Worm (Caenorhabditis elegans) whole organism, L1 larva: ENCODE results near the gene lys-2.

Experiments
- C16A3.4 ChIP-seq: fragments of 150-350 bp; optimal IDR thresholded peaks from 2 replicates; lab custom pipeline; 2014; ENCODE audit warnings: missing biosample characterization, missing genetic modification characterization
- ama-1 ChIP-seq: fragments of 150-350 bp; optimal IDR thresholded peaks from 2 replicates; lab custom pipeline; 2014
- blmp-1 ChIP-seq: fragments of 150-350 bp; optimal IDR thresholded peaks from 2 replicates; lab custom pipeline; 2014; ENCODE audit warnings: missing biosample characterization, missing genetic modification characterization
- ceh-82 ChIP-seq, 3 experiments: fragments of 150-350 bp in 1 of 3; sonication (generic microtip) in 2 of 3; optimal IDR thresholded peaks; 2 replicates each; lab custom pipeline; 2014 to 2017; ENCODE audit warnings: missing biosample characterization in 3 of 3, missing genetic modification characterization in 3 of 3
- ceh-90 ChIP-seq: sonication (generic microtip); optimal IDR thresholded peaks from 2 replicates; lab custom pipeline; 2016; ENCODE audit warnings: missing genetic modification characterization, missing compliant biosample characterization
- dsc-1 ChIP-seq: sonication (generic microtip); optimal IDR thresholded peaks from 2 replicates; lab custom pipeline; 2016; ENCODE audit warnings: mild to moderate bottlenecking, missing genetic modification characterization, missing compliant biosample characterization
- efl-1 ChIP-seq, 4 experiments: fragments of 150-350 bp; optimal IDR thresholded peaks in 3 of 4; peaks in 1 of 4; 1 replicate in 1 of 4; 2 replicates in 3 of 4; lab custom pipeline; 2014; ENCODE audit warnings: missing biosample characterization in 2 of 4, missing genetic modification characterization in 2 of 4, missing genetic modification reagents in 2 of 4
- elt-2 ChIP-seq: sonication (generic microtip); optimal IDR thresholded peaks from 2 replicates; lab custom pipeline; 2016; ENCODE audit warnings: missing genetic modification characterization, mild to moderate bottlenecking, inconsistent platforms, missing compliant biosample characterization, missing genetic modification reagents
- ets-5 ChIP-seq: fragments of 200-800 bp; sonication (Bioruptor generic); IDR thresholded peaks from 2 replicates; pipeline ENCODE4 v1.3.6; 2022; ENCODE audit warnings: missing genetic modification characterization, missing compliant biosample characterization
- fkh-10 ChIP-seq: sonication (generic microtip); optimal IDR thresholded peaks from 2 replicates; lab custom pipeline; 2017; ENCODE audit warnings: missing biosample characterization, missing genetic modification reagents, missing genetic modification characterization
- grh-1 ChIP-seq: fragments of 200-800 bp; sonication (Bioruptor generic); IDR thresholded peaks from 2 replicates; pipeline ENCODE4 v1.3.6; 2022; ENCODE audit warnings: missing genetic modification reagents, missing genetic modification characterization, missing compliant biosample characterization
- hlh-17 ChIP-seq: fragments of 200-800 bp; sonication (Bioruptor generic); optimal IDR thresholded peaks from 2 replicates; lab custom pipeline; 2018; ENCODE audit warnings: missing genetic modification characterization, mild to moderate bottlenecking, missing compliant biosample characterization, moderate library complexity, borderline replicate concordance
- hlh-4 ChIP-seq: sonication (generic microtip); optimal IDR thresholded peaks from 2 replicates; lab custom pipeline; 2016; ENCODE audit warnings: mild to moderate bottlenecking, missing genetic modification characterization, missing compliant biosample characterization
- isw-1 ChIP-seq: fragments of 200-800 bp; sonication (Bioruptor generic); IDR thresholded peaks from 2 replicates; pipeline ENCODE4 v1.3.6; 2022; ENCODE audit warnings: missing genetic modification characterization, missing compliant biosample characterization
- lin-13 ChIP-seq: fragments of 150-350 bp; optimal IDR thresholded peaks from 2 replicates; lab custom pipeline; 2014; ENCODE audit warnings: missing biosample characterization, missing genetic modification reagents, missing genetic modification characterization
- lin-14 ChIP-seq: fragments of 200-800 bp; sonication (Bioruptor generic); optimal IDR thresholded peaks from 2 replicates; lab custom pipeline; 2018; ENCODE audit warnings: mild to moderate bottlenecking, missing genetic modification characterization, moderate library complexity, missing compliant biosample characterization
- lin-35 ChIP-seq, 2 experiments: fragments of 150-350 bp; optimal IDR thresholded peaks; 2 replicates each; lab custom pipeline; 2014; ENCODE audit warnings: missing biosample characterization in 2 of 2, missing genetic modification characterization in 2 of 2, missing genetic modification reagents in 2 of 2
- lir-3 ChIP-seq: sonication (generic microtip); optimal IDR thresholded peaks from 2 replicates; lab custom pipeline; 2016; ENCODE audit warnings: mild to moderate bottlenecking, missing genetic modification characterization, moderate library complexity, missing compliant biosample characterization; ENCODE audit not compliant: poor library complexity
- lsy-2 ChIP-seq, 2 experiments: fragments of 150-350 bp; optimal IDR thresholded peaks; 2 replicates each; lab custom pipeline; 2014; ENCODE audit warnings: missing biosample characterization in 2 of 2, missing genetic modification characterization in 2 of 2
- mdl-1 ChIP-seq, 2 experiments: fragments of 150-350 bp; optimal IDR thresholded peaks; 2 replicates each; lab custom pipeline; 2014 to 2017; ENCODE audit warnings: missing biosample characterization in 2 of 2, missing genetic modification characterization in 2 of 2, inconsistent platforms in 1 of 2
- mef-2 ChIP-seq: fragments of 150-350 bp; optimal IDR thresholded peaks from 2 replicates; lab custom pipeline; 2014; ENCODE audit warnings: missing biosample characterization, missing genetic modification characterization
- nhr-20 ChIP-seq: sonication (generic microtip); optimal IDR thresholded peaks from 2 replicates; lab custom pipeline; 2016; ENCODE audit warnings: mild to moderate bottlenecking, missing genetic modification characterization, missing compliant biosample characterization
- nhr-28 ChIP-seq: fragments of 150-350 bp; optimal IDR thresholded peaks from 2 replicates; lab custom pipeline; 2014; ENCODE audit warnings: missing biosample characterization, missing genetic modification characterization
- nhr-47 ChIP-seq: sonication (generic microtip); optimal IDR thresholded peaks from 2 replicates; lab custom pipeline; 2016; ENCODE audit warnings: mild to moderate bottlenecking, missing genetic modification characterization, moderate library complexity, missing compliant biosample characterization
- nhr-90 ChIP-seq: sonication (generic microtip); optimal IDR thresholded peaks from 2 replicates; lab custom pipeline; 2016; ENCODE audit warnings: mild to moderate bottlenecking, missing genetic modification characterization, missing compliant biosample characterization; ENCODE audit not compliant: poor library complexity
- rnt-1 ChIP-seq: sonication (generic microtip); optimal IDR thresholded peaks from 2 replicates; lab custom pipeline; 2016; ENCODE audit warnings: mild to moderate bottlenecking, missing genetic modification characterization, moderate library complexity, missing compliant biosample characterization
- skn-1 ChIP-seq: fragments of 150-350 bp; optimal IDR thresholded peaks from 2 replicates; lab custom pipeline; 2014; ENCODE audit warnings: missing biosample characterization, missing genetic modification characterization
- snu-23 ChIP-seq: sonication (generic microtip); optimal IDR thresholded peaks from 2 replicates; lab custom pipeline; 2016; ENCODE audit warnings: missing genetic modification characterization, missing compliant biosample characterization
- swsn-7 ChIP-seq: sonication (generic microtip); optimal IDR thresholded peaks from 2 replicates; lab custom pipeline; 2016; ENCODE audit warnings: missing genetic modification characterization, missing compliant biosample characterization
- unc-130 ChIP-seq: fragments of 150-350 bp; optimal IDR thresholded peaks from 2 replicates; lab custom pipeline; 2017; ENCODE audit warnings: missing biosample characterization, missing genetic modification characterization, inconsistent platforms
- unc-62 ChIP-seq: fragments of 150-350 bp; optimal IDR thresholded peaks from 2 replicates; lab custom pipeline; 2014; ENCODE audit warnings: missing biosample characterization, missing genetic modification reagents, missing genetic modification characterization
- unc-86 ChIP-seq: sonication (generic microtip); optimal IDR thresholded peaks from 2 replicates; lab custom pipeline; 2016; ENCODE audit warnings: missing genetic modification characterization, missing compliant biosample characterization
- unc-98 ChIP-seq: fragments of 200-800 bp; sonication (Bioruptor generic); IDR thresholded peaks from 2 replicates; pipeline ENCODE4 v1.3.6; 2022; ENCODE audit warnings: missing genetic modification characterization, missing compliant biosample characterization
- vab-15 ChIP-seq: sonication (generic microtip); optimal IDR thresholded peaks from 2 replicates; lab custom pipeline; 2017; ENCODE audit warnings: missing genotype, mild to moderate bottlenecking, missing genetic modification characterization, missing compliant biosample characterization
- zip-4 ChIP-seq: fragments of 200-800 bp; sonication (Bioruptor generic); optimal IDR thresholded peaks from 2 replicates; lab custom pipeline; 2018; ENCODE audit warnings: mild to moderate bottlenecking, missing genetic modification characterization, moderate library complexity, missing compliant biosample characterization
- ztf-11 ChIP-seq, 2 experiments: sonication (generic microtip); optimal IDR thresholded peaks; 2 replicates each; lab custom pipeline; 2016 to 2017; ENCODE audit warnings: missing genetic modification characterization in 2 of 2, missing biosample characterization in 1 of 2, missing compliant biosample characterization in 1 of 2

The lys-2 gene

ce11 chrV:10260460-10260859 lies 20.8 kb downstream of the lys-2 start, which contains the start of gene sri-18:
Gene sri-18 (minus strand): TSS chrV:10260560.
- TF ChIP-seq snu-23 (GFP tag; lab: Kevin White, UChicago) (no peak), lir-3 (tag; lab: Kevin White, UChicago) (no peak), lsy-2 (tag; optimal IDR thresholded peaks at IDR 0.05; lab: Kevin White, UChicago) (no peak), mef-2 (tag; lab: Kevin White, UChicago) (no peak), vab-15 (tag; lab: Kevin White, UChicago) (no peak), nhr-28 (no peak), grh-1 (GFP tag; lab: Robert Waterston, UW) (no peak)
- TF ChIP-seq, all 84 proteins: peak for 0

ce11 chrV:10256050-10256449 lies 25.2 kb downstream of the lys-2 start, which contains the start of gene nhr-232:
Gene nhr-232 (plus strand): TSS chrV:10256170.
- no peak for TF ChIP-seq ets-5
- TF ChIP-seq elt-2 (tag; lab: Kevin White, UChicago) = peak; percentile 70
- peak; percentile 17 for TF ChIP-seq lin-14 (GFP tag; lab: Kevin White, UChicago)
- TF ChIP-seq rnt-1 (tag; lab: Kevin White, UChicago) = no peak
- no peak for TF ChIP-seq nhr-47 (tag; lab: Kevin White, UChicago)
- TF ChIP-seq efl-1 (optimal IDR thresholded peaks at IDR 0.05; lab: Kevin White, UChicago) = no peak
- TF ChIP-seq efl-1 (GFP tag; optimal IDR thresholded peaks at IDR 0.05 in 1 of 2; lab: Kevin White, UChicago) = peak in 1 of 2 experiments; percentile 39
- peak in 1 of 2 experiments; percentile 32 for TF ChIP-seq lin-35 (GFP tag; optimal IDR thresholded peaks at IDR 0.05; lab: Kevin White, UChicago)

ce11 chrV:10255005-10255472 lies 26.2 kb downstream of the lys-2 start, which contains the start of gene rop-1:
Gene rop-1 (minus strand): TSS chrV:10255055.
- TF ChIP-seq efl-1 (optimal IDR thresholded peaks at IDR 0.05; lab: Kevin White, UChicago) (peak in 1 of 2 experiments; percentile 26), efl-1 (GFP tag; optimal IDR thresholded peaks at IDR 0.05 in 1 of 2; lab: Kevin White, UChicago) (peak in 1 of 2 experiments; percentile 4), dsc-1 (tag; lab: Kevin White, UChicago) (no peak), lin-14 (GFP tag; lab: Kevin White, UChicago) (peak; percentile 35), blmp-1 (tag; lab: Kevin White, UChicago) (peak; percentile 89), ceh-90 (no peak), swsn-7 (tag; lab: Kevin White, UChicago) (no peak), nhr-20 (tag; lab: Kevin White, UChicago) (peak; percentile 10), unc-86 (tag; lab: Kevin White, UChicago) (no peak), nhr-47 (tag; lab: Kevin White, UChicago) (no peak), grh-1 (GFP tag; lab: Robert Waterston, UW) (no peak), ztf-11 (tag; optimal IDR thresholded peaks at IDR 0.05; lab: Kevin White, UChicago) (no peak), hlh-4 (tag; lab: Kevin White, UChicago) (no peak), mdl-1 (tag; optimal IDR thresholded peaks at IDR 0.05; lab: Kevin White, UChicago) (no peak), hlh-17 (GFP tag; lab: Kevin White, UChicago) (no peak), unc-130 (no peak), fkh-10 (GFP tag; lab: Kevin White, UChicago) (no peak), isw-1 (GFP tag; lab: Robert Waterston, UW) (no peak), lsy-2 (tag; optimal IDR thresholded peaks at IDR 0.05; lab: Kevin White, UChicago) (peak in 1 of 2 experiments; percentile 52), ama-1 (lab: Kevin White, UChicago) (no peak), nhr-28 (no peak), C16A3.4 (no peak), rnt-1 (tag; lab: Kevin White, UChicago) (no peak), lin-13 (GFP tag; lab: Kevin White, UChicago) (no peak), ceh-82 (tag; optimal IDR thresholded peaks at IDR 0.05; lab: Kevin White, UChicago) (peak in 1 of 3 experiments; percentile 3), unc-62 (GFP tag; lab: Kevin White, UChicago) (no peak), lin-35 (GFP tag; optimal IDR thresholded peaks at IDR 0.05; lab: Kevin White, UChicago) (peak in 1 of 2 experiments; percentile 28), elt-2 (tag; lab: Kevin White, UChicago) (peak; percentile 5), nhr-90 (no peak), skn-1 (peak; percentile 67), zip-4 (no peak), unc-98 (no peak)
